Worm (Caenorhabditis elegans) whole organism, mixed stage, embryonic: Measurements from ENCODE around the gene ttr-27.

Experiments used
- M03D4.4 ChIP-seq: sonication (generic microtip); optimal IDR thresholded peaks from 2 replicates; lab custom pipeline; 2017; ENCODE audit warnings: mild to moderate bottlenecking, missing genetic modification characterization, missing compliant biosample characterization
- bed-3 ChIP-seq: fragments of 200-800 bp; sonication (Bioruptor generic); optimal IDR thresholded peaks from 3 replicates; lab custom pipeline; 2018; ENCODE audit warnings: mild to moderate bottlenecking, missing genetic modification characterization, moderate library complexity, missing compliant biosample characterization
- ceh-39 ChIP-seq: fragments of 150-350 bp; optimal IDR thresholded peaks from 2 replicates; lab custom pipeline; 2014; ENCODE audit warnings: missing biosample characterization, missing genetic modification characterization
- ceh-43 ChIP-seq: fragments of 200-800 bp; sonication (Bioruptor generic); optimal IDR thresholded peaks from 2 replicates; lab custom pipeline; 2018; ENCODE audit warnings: mild to moderate bottlenecking, missing genetic modification characterization, moderate library complexity, missing compliant biosample characterization
- ces-1 ChIP-seq: fragments of 150-350 bp; optimal IDR thresholded peaks from 2 replicates; lab custom pipeline; 2014; ENCODE audit warnings: missing biosample characterization, missing genetic modification reagents, missing genetic modification characterization
- drap-1 ChIP-seq: fragments of 200-800 bp; sonication (Bioruptor generic); optimal IDR thresholded peaks from 3 replicates; lab custom pipeline; 2018; ENCODE audit warnings: mild to moderate bottlenecking, missing genetic modification characterization, missing compliant biosample characterization
- flh-1 ChIP-seq: fragments of 200-800 bp; sonication (Bioruptor generic); optimal IDR thresholded peaks from 2 replicates; lab custom pipeline; 2018; ENCODE audit warnings: mild to moderate bottlenecking, missing genetic modification characterization, moderate library complexity, missing compliant biosample characterization
- ham-2 ChIP-seq: fragments of 200-800 bp; sonication (Bioruptor generic); optimal IDR thresholded peaks from 2 replicates; lab custom pipeline; 2018; ENCODE audit warnings: mild to moderate bottlenecking, missing genetic modification characterization, missing compliant biosample characterization
- hlh-1 ChIP-seq: fragments of 150-350 bp; optimal IDR thresholded peaks from 2 replicates; lab custom pipeline; 2014; ENCODE audit warnings: missing biosample characterization, missing genetic modification reagents, missing genetic modification characterization
- lin-13 ChIP-seq: fragments of 150-350 bp; optimal IDR thresholded peaks from 2 replicates; lab custom pipeline; 2014; ENCODE audit warnings: missing biosample characterization, missing genetic modification characterization
- lin-32 ChIP-seq: fragments of 200-800 bp; sonication (Bioruptor generic); optimal IDR thresholded peaks from 2 replicates; lab custom pipeline; 2018; ENCODE audit warnings: mild to moderate bottlenecking, missing genetic modification characterization, missing compliant biosample characterization
- lsy-2 ChIP-seq: fragments of 150-350 bp; optimal IDR thresholded peaks from 2 replicates; lab custom pipeline; 2014; ENCODE audit warnings: missing biosample characterization, missing genetic modification characterization
- mab-5 ChIP-seq: fragments of 150-350 bp; optimal IDR thresholded peaks from 2 replicates; lab custom pipeline; 2014; ENCODE audit warnings: missing biosample characterization, missing genetic modification characterization
- mep-1 ChIP-seq: fragments of 150-350 bp; optimal IDR thresholded peaks from 2 replicates; lab custom pipeline; 2017; ENCODE audit warnings: missing biosample characterization, missing genetic modification reagents, missing genetic modification characterization, inconsistent platforms
- mls-2 ChIP-seq: sonication (generic microtip); optimal IDR thresholded peaks from 2 replicates; lab custom pipeline; 2016; ENCODE audit warnings: mild to moderate bottlenecking, missing genetic modification characterization, moderate library complexity, missing compliant biosample characterization
- nhr-12 ChIP-seq: fragments of 150-350 bp; optimal IDR thresholded peaks from 2 replicates; lab custom pipeline; 2014; ENCODE audit warnings: missing biosample characterization, missing genetic modification characterization
- nhr-2 ChIP-seq: fragments of 150-350 bp; optimal IDR thresholded peaks from 2 replicates; lab custom pipeline; 2014; ENCODE audit warnings: missing biosample characterization, missing genetic modification characterization
- nhr-237 ChIP-seq: fragments of 150-350 bp; optimal IDR thresholded peaks from 2 replicates; lab custom pipeline; 2014; ENCODE audit warnings: missing biosample characterization, missing genetic modification characterization
- nhr-76 ChIP-seq: sonication (generic microtip); optimal IDR thresholded peaks from 2 replicates; lab custom pipeline; 2017; ENCODE audit warnings: missing biosample characterization, missing genetic modification characterization
- pha-4 ChIP-seq: fragments of 150-350 bp; optimal IDR thresholded peaks from 2 replicates; lab custom pipeline; 2018; ENCODE audit warnings: missing biosample characterization, missing genetic modification reagents, missing genetic modification characterization
- sem-2 ChIP-seq: fragments of 200-800 bp; sonication (Bioruptor generic); optimal IDR thresholded peaks from 2 replicates; lab custom pipeline; 2018; ENCODE audit warnings: mild to moderate bottlenecking, missing genetic modification characterization, missing compliant biosample characterization
- snpc-4 ChIP-seq: fragments of 150-350 bp; optimal IDR thresholded peaks from 2 replicates; lab custom pipeline; 2014; ENCODE audit warnings: missing biosample characterization, missing genetic modification characterization
- sptf-1 ChIP-seq: sonication (generic microtip); optimal IDR thresholded peaks from 2 replicates; lab custom pipeline; 2017; ENCODE audit warnings: mild to moderate bottlenecking, missing genetic modification characterization, moderate library complexity, missing compliant biosample characterization
- tbx-8 ChIP-seq: fragments of 200-800 bp; sonication (Bioruptor generic); optimal IDR thresholded peaks from 2 replicates; lab custom pipeline; 2018; ENCODE audit warnings: mild to moderate bottlenecking, missing genetic modification characterization, moderate library complexity, missing compliant biosample characterization
- unc-120 ChIP-seq: sonication (generic microtip); optimal IDR thresholded peaks from 2 replicates; lab custom pipeline; 2017; ENCODE audit warnings: missing genetic modification characterization, missing compliant biosample characterization; ENCODE audit not compliant: poor library complexity, severe bottlenecking
- unc-39 ChIP-seq: fragments of 150-350 bp; optimal IDR thresholded peaks from 2 replicates; lab custom pipeline; 2014; ENCODE audit warnings: missing biosample characterization, missing genetic modification characterization
- unc-62 ChIP-seq: fragments of 150-350 bp; optimal IDR thresholded peaks from 2 replicates; lab custom pipeline; 2014; ENCODE audit warnings: missing biosample characterization, missing genetic modification reagents, missing genetic modification characterization
- zip-8 ChIP-seq: fragments of 150-350 bp; optimal IDR thresholded peaks from 2 replicates; lab custom pipeline; 2014; ENCODE audit warnings: missing biosample characterization, missing genetic modification characterization
- ztf-11 ChIP-seq: fragments of 150-350 bp; optimal IDR thresholded peaks from 2 replicates; lab custom pipeline; 2014; ENCODE audit warnings: missing biosample characterization, missing genetic modification characterization

The ttr-27 gene

ce11 chrV:12885860-12886259 lies 18.0 kb downstream of the ttr-27 start, which contains the start of gene glb-24:
Gene glb-24 (minus strand): TSS chrV:12885960.
- TF ChIP-seq pha-4 (tag; lab: Kevin White, UChicago) (no peak), unc-62 (no peak), ceh-39 (tag; lab: Kevin White, UChicago) (no peak), sem-2 (GFP tag; lab: Kevin White, UChicago) (no peak), ceh-43 (no peak), unc-120 (tag; lab: Kevin White, UChicago) (no peak), mls-2 (tag; lab: Kevin White, UChicago) (no peak), nhr-237 (tag; lab: Kevin White, UChicago) (no peak), nhr-76 (no peak), bed-3 (GFP tag; lab: Kevin White, UChicago) (no peak), lin-32 (no peak), ces-1 (GFP tag; lab: Kevin White, UChicago) (no peak), unc-39 (tag; lab: Kevin White, UChicago) (no peak), nhr-2 (tag; lab: Kevin White, UChicago) (no peak), lin-13 (tag; lab: Kevin White, UChicago) (no peak), mab-5 (no peak)

- no peak for TF ChIP-seq unc-62
- TF ChIP-seq ztf-11 (tag; lab: Kevin White, UChicago) = no peak
- no peak for TF ChIP-seq snpc-4
- no peak for TF ChIP-seq ceh-39 (tag; lab: Kevin White, UChicago)
- TF ChIP-seq sptf-1 (tag; lab: Kevin White, UChicago) = no peak
- no peak for TF ChIP-seq lin-32
- no peak for TF ChIP-seq mab-5
- no peak for TF ChIP-seq pha-4 (tag; lab: Kevin White, UChicago)
- no peak for TF ChIP-seq ham-2 (GFP tag; lab: Kevin White, UChicago)
- no peak for TF ChIP-seq nhr-12
- TF ChIP-seq unc-39 (tag; lab: Kevin White, UChicago) = no peak
- no peak for TF ChIP-seq unc-120 (tag; lab: Kevin White, UChicago)
- TF ChIP-seq, all 35 proteins: peak for 0
Observed at ce11 chrV:12882370-12882769, 21.5 kb downstream of the ttr-27 start.

ce11 chrV:12881396-12881795 lies 22.5 kb downstream of the ttr-27 start:
- TF ChIP-seq sem-2 (GFP tag; lab: Kevin White, UChicago) = no peak
- no peak for TF ChIP-seq pha-4 (tag; lab: Kevin White, UChicago)

ce11 chrV:12879349-12879748 lies 24.5 kb downstream of the ttr-27 start:
- TF ChIP-seq sptf-1 (tag; lab: Kevin White, UChicago) = no peak
- TF ChIP-seq zip-8 (tag; lab: Kevin White, UChicago) = peak; percentile 79

- TF ChIP-seq hlh-1 (tag; lab: Kevin White, UChicago) = no peak
- TF ChIP-seq zip-8 (tag; lab: Kevin White, UChicago) = no peak
- TF ChIP-seq nhr-12 = no peak
- no peak for TF ChIP-seq lsy-2 (tag; lab: Kevin White, UChicago)
- TF ChIP-seq unc-120 (tag; lab: Kevin White, UChicago) = no peak
- TF ChIP-seq M03D4.4 (tag; lab: Kevin White, UChicago) = no peak
- TF ChIP-seq tbx-8 (GFP tag; lab: Kevin White, UChicago) = no peak
Observed at ce11 chrV:12877579-12877978, 26.3 kb downstream of the ttr-27 start.

- TF ChIP-seq flh-1 (GFP tag; lab: Kevin White, UChicago) (no peak), mls-2 (tag; lab: Kevin White, UChicago) (no peak), drap-1 (no peak), bed-3 (GFP tag; lab: Kevin White, UChicago) (no peak), ceh-43 (no peak), nhr-2 (tag; lab: Kevin White, UChicago) (no peak), mep-1 (tag; lab: Kevin White, UChicago) (no peak), ztf-11 (tag; lab: Kevin White, UChicago) (no peak)
Observed at ce11 chrV:12876708-12877107, 27.2 kb downstream of the ttr-27 start.
